Worm (Caenorhabditis elegans) whole organism, young adult: ENCODE data around the gene col-165.

Experiments
- B0035.1 ChIP-seq: sonication (generic microtip); optimal IDR thresholded peaks from 2 replicates; lab custom pipeline; 2016; ENCODE audit warnings: missing genetic modification characterization, mild to moderate bottlenecking, missing compliant biosample characterization, missing genotype, missing genetic modification reagents
- F23B12.7 ChIP-seq: sonication (generic microtip); optimal IDR thresholded peaks from 2 replicates; lab custom pipeline; 2017; ENCODE audit warnings: missing genetic modification characterization, mild to moderate bottlenecking, missing compliant biosample characterization, antibody characterized with exemption, moderate library complexity; ENCODE audit not compliant: insufficient read depth
- F52B5.7 ChIP-seq: sonication (generic microtip); optimal IDR thresholded peaks from 2 replicates; lab custom pipeline; 2016; ENCODE audit warnings: mild to moderate bottlenecking, missing genetic modification characterization, missing compliant biosample characterization
- F55B11.4 ChIP-seq: sonication (generic microtip); optimal IDR thresholded peaks from 2 replicates; lab custom pipeline; 2016; ENCODE audit warnings: missing compliant biosample characterization, missing genetic modification characterization, borderline replicate concordance; ENCODE audit not compliant: insufficient read depth
- K11D2.4 ChIP-seq: fragments of 200-800 bp; sonication (Bioruptor generic); IDR thresholded peaks from 2 replicates; pipeline ENCODE4 v1.3.6; 2022; ENCODE audit warnings: missing genetic modification reagents, missing genetic modification characterization, missing compliant biosample characterization
- T07F8.4 ChIP-seq: sonication (generic microtip); optimal IDR thresholded peaks from 2 replicates; lab custom pipeline; 2016; ENCODE audit warnings: mild to moderate bottlenecking, missing genetic modification characterization, moderate library complexity, missing compliant biosample characterization
- Y53F4B.3 ChIP-seq: fragments of 200-800 bp; sonication (Bioruptor generic); IDR thresholded peaks from 2 replicates; pipeline ENCODE4 v1.3.6; 2022; ENCODE audit warnings: missing genetic modification reagents, missing genetic modification characterization, missing compliant biosample characterization
- Y67H2A.10 ChIP-seq: fragments of 200-800 bp; sonication (Bioruptor generic); conservative IDR thresholded peaks from 2 replicates; pipeline ENCODE4 v1.3.6; 2022; ENCODE audit warnings: missing genetic modification reagents, missing genetic modification characterization, missing compliant biosample characterization
- Y95B8A.8 ChIP-seq: fragments of 200-800 bp; sonication (Bioruptor generic); IDR thresholded peaks from 2 replicates; pipeline ENCODE4 v1.3.6; 2022; ENCODE audit warnings: missing genetic modification reagents, missing genetic modification characterization, missing compliant biosample characterization
- ama-1 ChIP-seq, 3 experiments: fragments of 150-350 bp in 1 of 3; sonication (generic microtip) in 2 of 3; optimal IDR thresholded peaks; 2 replicates each; lab custom pipeline; 2014 to 2018; ENCODE audit warnings: missing biosample characterization in 2 of 3, missing genetic modification characterization in 2 of 3, missing genetic modification reagents in 2 of 3
- atf-7 ChIP-seq: sonication (generic microtip); optimal IDR thresholded peaks from 2 replicates; lab custom pipeline; 2017; ENCODE audit warnings: mild to moderate bottlenecking, missing genetic modification characterization, missing compliant biosample characterization
- attf-5 ChIP-seq: fragments of 200-800 bp; sonication (Bioruptor generic); optimal IDR thresholded peaks from 2 replicates; lab custom pipeline; 2018; ENCODE audit warnings: mild to moderate bottlenecking, missing genetic modification characterization, missing compliant biosample characterization
- bed-1 ChIP-seq: fragments of 200-800 bp; sonication (Bioruptor generic); IDR thresholded peaks from 2 replicates; pipeline ENCODE4 v1.3.6; 2022; ENCODE audit warnings: missing genetic modification reagents, missing genetic modification characterization, missing compliant biosample characterization
- bed-2 ChIP-seq: fragments of 200-800 bp; sonication (Bioruptor generic); IDR thresholded peaks from 2 replicates; pipeline ENCODE4 v1.3.6; 2022; ENCODE audit warnings: missing genetic modification reagents, missing genetic modification characterization, missing compliant biosample characterization
- ceh-100 ChIP-seq: fragments of 200-800 bp; sonication (Bioruptor generic); IDR thresholded peaks from 2 replicates; pipeline ENCODE4 v1.3.6; 2022; ENCODE audit warnings: missing genetic modification reagents, missing genetic modification characterization, missing compliant biosample characterization
- ceh-27 ChIP-seq: fragments of 200-800 bp; sonication (Bioruptor generic); optimal IDR thresholded peaks from 2 replicates; lab custom pipeline; 2018; ENCODE audit warnings: mild to moderate bottlenecking, missing genetic modification characterization, moderate library complexity, missing compliant biosample characterization
- ceh-91 ChIP-seq: fragments of 200-800 bp; sonication (Bioruptor generic); IDR thresholded peaks from 2 replicates; pipeline ENCODE4 v1.3.6; 2022; ENCODE audit warnings: missing genetic modification reagents, missing genetic modification characterization, missing compliant biosample characterization
- chd-7 ChIP-seq: sonication (generic microtip); optimal IDR thresholded peaks from 2 replicates; lab custom pipeline; 2016; ENCODE audit warnings: mild to moderate bottlenecking, missing genetic modification characterization, moderate library complexity, missing compliant biosample characterization
- die-1 ChIP-seq: sonication (generic microtip); optimal IDR thresholded peaks from 2 replicates; lab custom pipeline; 2016; ENCODE audit warnings: missing genotype, mild to moderate bottlenecking, missing genetic modification characterization, missing compliant biosample characterization
- egl-18 ChIP-seq: fragments of 200-800 bp; sonication (Bioruptor generic); IDR thresholded peaks from 2 replicates; pipeline ENCODE4 v1.3.6; 2022; ENCODE audit warnings: missing genetic modification reagents, missing genetic modification characterization, missing compliant biosample characterization
- ekl-4 ChIP-seq: fragments of 200-800 bp; sonication (Bioruptor generic); IDR thresholded peaks from 2 replicates; pipeline ENCODE4 v1.3.6; 2022; ENCODE audit warnings: missing genetic modification reagents, missing genetic modification characterization, missing compliant biosample characterization
- ets-4 ChIP-seq: fragments of 200-800 bp; sonication (Bioruptor generic); optimal IDR thresholded peaks from 2 replicates; lab custom pipeline; 2018; ENCODE audit warnings: mild to moderate bottlenecking, missing genetic modification characterization, missing compliant biosample characterization
- fkh-3 ChIP-seq: sonication (generic microtip); optimal IDR thresholded peaks from 2 replicates; lab custom pipeline; 2016; ENCODE audit warnings: mild to moderate bottlenecking, missing genetic modification characterization, missing compliant biosample characterization
- let-526 ChIP-seq: fragments of 200-800 bp; sonication (Bioruptor generic); IDR thresholded peaks from 2 replicates; pipeline ENCODE4 v1.3.6; 2022; ENCODE audit warnings: missing genetic modification reagents, missing genetic modification characterization, missing compliant biosample characterization
- let-607 ChIP-seq, 2 experiments: fragments of 200-800 bp in 1 of 2; sonication (Bioruptor generic) in 1 of 2; sonication (generic microtip) in 1 of 2; optimal IDR thresholded peaks; 2 replicates each; lab custom pipeline; 2016 to 2018; ENCODE audit warnings: mild to moderate bottlenecking in 2 of 2, missing compliant biosample characterization in 2 of 2, missing genetic modification characterization in 2 of 2, moderate library complexity in 2 of 2, missing genotype in 1 of 2
- lir-1 ChIP-seq: fragments of 200-800 bp; sonication (Bioruptor generic); conservative IDR thresholded peaks from 2 replicates; pipeline ENCODE4 v1.3.6; 2022; ENCODE audit warnings: missing genetic modification reagents, missing genetic modification characterization, missing compliant biosample characterization
- lsy-27 ChIP-seq: sonication (generic microtip); optimal IDR thresholded peaks from 2 replicates; lab custom pipeline; 2017; ENCODE audit warnings: missing genetic modification characterization, mild to moderate bottlenecking, missing compliant biosample characterization, antibody characterized with exemption, missing genotype, borderline replicate concordance; ENCODE audit not compliant: insufficient read depth
- madf-10 ChIP-seq: sonication (generic microtip); optimal IDR thresholded peaks from 2 replicates; lab custom pipeline; 2016; ENCODE audit warnings: mild to moderate bottlenecking, missing genetic modification characterization, missing compliant biosample characterization
- mel-28 ChIP-seq: sonication (generic microtip); optimal IDR thresholded peaks from 2 replicates; lab custom pipeline; 2016; ENCODE audit warnings: borderline replicate concordance, mild to moderate bottlenecking, missing genetic modification characterization, missing compliant biosample characterization
- mes-4 ChIP-seq: sonication (generic microtip); optimal IDR thresholded peaks from 2 replicates; lab custom pipeline; 2016; ENCODE audit warnings: missing genotype, missing genetic modification characterization, missing compliant biosample characterization
- mxl-1 ChIP-seq: sonication (generic microtip); optimal IDR thresholded peaks from 2 replicates; lab custom pipeline; 2016; ENCODE audit warnings: missing genetic modification characterization, missing compliant biosample characterization
- rcor-1 ChIP-seq: fragments of 200-800 bp; sonication (Bioruptor generic); IDR thresholded peaks from 2 replicates; pipeline ENCODE4 v1.3.6; 2022; ENCODE audit warnings: missing genetic modification reagents, missing genetic modification characterization, missing compliant biosample characterization
- rec-8 ChIP-seq, 2 experiments: sonication (generic microtip); optimal IDR thresholded peaks; 2 replicates each; lab custom pipeline; 2016; ENCODE audit warnings: mild to moderate bottlenecking in 2 of 2, missing genetic modification characterization in 2 of 2, missing genetic modification reagents in 2 of 2, missing genotype in 2 of 2, missing biosample characterization in 1 of 2, missing compliant biosample characterization in 1 of 2, moderate library complexity in 1 of 2
- repo-1 ChIP-seq: sonication (generic microtip); optimal IDR thresholded peaks from 2 replicates; lab custom pipeline; 2017; ENCODE audit warnings: mild to moderate bottlenecking, missing genetic modification characterization, missing compliant biosample characterization
- sea-2 ChIP-seq: fragments of 200-800 bp; sonication (Bioruptor generic); IDR thresholded peaks from 2 replicates; pipeline ENCODE4 v1.3.6; 2022; ENCODE audit warnings: missing genetic modification characterization, missing compliant biosample characterization
- snpc-3.4 ChIP-seq: sonication (generic microtip); optimal IDR thresholded peaks from 2 replicates; lab custom pipeline; 2017; ENCODE audit warnings: missing genetic modification characterization, mild to moderate bottlenecking, missing compliant biosample characterization, antibody characterized with exemption, moderate library complexity, missing genotype, missing genetic modification reagents
- snpc-4 ChIP-seq, 5 experiments: fragments of 150-350 bp in 1 of 5; sonication (generic microtip) in 4 of 5; optimal IDR thresholded peaks; 2 replicates each; lab custom pipeline; 2014 to 2018; ENCODE audit warnings: missing genetic modification characterization in 5 of 5, missing biosample characterization in 3 of 5, antibody characterized with exemption in 2 of 5, mild to moderate bottlenecking in 2 of 5, missing compliant biosample characterization in 2 of 5, missing genotype in 2 of 5, moderate library complexity in 2 of 5, missing genetic modification reagents in 1 of 5
- somi-1 ChIP-seq: fragments of 200-800 bp; sonication (Bioruptor generic); optimal IDR thresholded peaks from 2 replicates; lab custom pipeline; 2018; ENCODE audit warnings: mild to moderate bottlenecking, missing genetic modification characterization, missing compliant biosample characterization
- sptf-2 ChIP-seq: fragments of 200-800 bp; sonication (Bioruptor generic); optimal IDR thresholded peaks from 2 replicates; lab custom pipeline; 2018; ENCODE audit warnings: mild to moderate bottlenecking, missing genetic modification characterization, missing compliant biosample characterization
- tbp1 ChIP-seq: fragments of 200-800 bp; sonication (Bioruptor generic); optimal IDR thresholded peaks from 2 replicates; lab custom pipeline; 2018; ENCODE audit warnings: mild to moderate bottlenecking, missing genetic modification characterization, missing compliant biosample characterization
- tbx-9 ChIP-seq: sonication (generic microtip); optimal IDR thresholded peaks from 2 replicates; lab custom pipeline; 2016; ENCODE audit warnings: borderline replicate concordance, missing genetic modification characterization, inconsistent platforms, missing compliant biosample characterization
- tlf-1 ChIP-seq: fragments of 200-800 bp; sonication (Bioruptor generic); optimal IDR thresholded peaks from 2 replicates; lab custom pipeline; 2018; ENCODE audit warnings: mild to moderate bottlenecking, missing genetic modification characterization, missing compliant biosample characterization
- unc-130 ChIP-seq: sonication (generic microtip); optimal IDR thresholded peaks from 2 replicates; lab custom pipeline; 2016; ENCODE audit warnings: missing genetic modification reagents, missing genetic modification characterization, missing compliant biosample characterization
- zim-3 ChIP-seq: sonication (generic microtip); optimal IDR thresholded peaks from 2 replicates; lab custom pipeline; 2017; ENCODE audit warnings: mild to moderate bottlenecking, missing genetic modification characterization, moderate library complexity, missing compliant biosample characterization
- ztf-18 ChIP-seq: sonication (generic microtip); optimal IDR thresholded peaks from 2 replicates; lab custom pipeline; 2016; ENCODE audit warnings: missing genotype, mild to moderate bottlenecking, missing genetic modification characterization, missing compliant biosample characterization
- ztf-28 ChIP-seq: fragments of 200-800 bp; sonication (Bioruptor generic); IDR thresholded peaks from 2 replicates; pipeline ENCODE4 v1.3.6; 2022; ENCODE audit warnings: missing genetic modification reagents, missing genetic modification characterization, missing compliant biosample characterization

col-165 gene

DNA sequence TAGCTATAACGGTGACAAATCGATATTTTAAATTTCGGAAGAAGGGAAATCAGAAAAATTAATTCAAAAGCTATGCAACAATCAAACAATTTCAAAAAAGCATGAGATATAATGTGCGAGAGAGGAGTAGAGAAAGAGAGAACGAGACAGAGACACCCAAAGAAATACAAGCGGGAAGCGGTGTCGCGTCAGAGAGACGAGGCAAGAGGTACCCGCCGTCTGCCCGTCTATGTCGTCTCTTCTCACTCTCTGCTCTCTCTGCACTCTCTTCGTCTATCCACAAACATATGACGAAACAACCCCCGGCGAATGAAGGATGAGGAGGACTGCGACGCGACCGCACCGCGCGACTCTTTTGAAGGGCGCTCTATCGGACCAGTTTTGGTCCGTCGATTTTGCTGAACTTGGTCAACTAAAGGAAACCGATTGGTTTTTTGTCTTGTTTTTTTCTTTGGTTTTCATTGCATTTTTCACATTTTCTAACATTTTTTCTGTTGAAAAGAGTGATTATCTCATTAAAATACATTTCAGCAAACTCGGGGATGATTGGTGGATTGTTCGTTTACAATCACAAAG, 35.5 kb downstream of the col-165 start, which contains the start of gene dpy-23 (continued):
- TF ChIP-seq lsy-27 (no peak), mes-4 (no peak), chd-7 (tag; lab: Kevin White, UChicago) (peak; percentile 82), attf-5 (GFP tag; lab: Kevin White, UChicago) (peak; percentile 93), ets-4 (GFP tag; lab: Kevin White, UChicago) (peak; percentile 64), die-1 (peak; percentile 16), let-526 (GFP tag; lab: Robert Waterston, UW) (peak; percentile 54; the same call in 1 of the 2 replicates), mel-28 (tag; lab: Kevin White, UChicago) (no peak), sea-2 (GFP tag; lab: Robert Waterston, UW) (no peak), lir-1 (GFP tag; lab: Robert Waterston, UW) (peak; percentile 71; the same call in 1 of the 2 replicates), ceh-91 (GFP tag; lab: Robert Waterston, UW) (no peak), somi-1 (GFP tag; lab: Kevin White, UChicago) (peak; percentile 86), tbx-9 (tag; lab: Kevin White, UChicago) (no peak), F23B12.7 (tag; lab: Kevin White, UChicago) (peak; percentile 70), rec-8 (tag; optimal IDR thresholded peaks at IDR 0.05; lab: Kevin White, UChicago) (no peak), unc-130 (GFP tag; lab: Kevin White, UChicago) (no peak), bed-1 (GFP tag; lab: Robert Waterston, UW) (no peak), snpc-4 (GFP tag; optimal IDR thresholded peaks at IDR 0.05; lab: Kevin White, UChicago) (peak; percentile 42), snpc-4 (tag; optimal IDR thresholded peaks at IDR 0.05; lab: Kevin White, UChicago) (peak; percentile 2 to 55 (median 53)), bed-2 (GFP tag; lab: Robert Waterston, UW) (peak; percentile 80; the same call in 1 of the 2 replicates), K11D2.4 (peak; percentile 82), let-607 (tag; optimal IDR thresholded peaks at IDR 0.05; lab: Kevin White, UChicago) (peak in 1 of 2 experiments; percentile 59), ekl-4 (GFP tag; lab: Robert Waterston, UW) (peak; percentile 55), ztf-18 (peak; percentile 19), F52B5.7 (tag; lab: Kevin White, UChicago) (peak; percentile 4), Y67H2A.10 (GFP tag; lab: Robert Waterston, UW) (peak; percentile 64), madf-10 (peak; percentile 96), ztf-28 (GFP tag; lab: Robert Waterston, UW) (no peak), T07F8.4 (no peak), fkh-3 (tag; lab: Kevin White, UChicago) (no peak), repo-1 (tag; lab: Kevin White, UChicago) (no peak), sptf-2 (GFP tag; lab: Kevin White, UChicago) (no peak), zim-3 (no peak), Y53F4B.3 (GFP tag; lab: Robert Waterston, UW) (no peak), Y95B8A.8 (GFP tag; lab: Robert Waterston, UW) (0 out of 2 replicates have a peak, but pooled peaks have one; percentile 19), tbp1 (GFP tag; lab: Kevin White, UChicago) (peak; percentile 49), F55B11.4 (tag; lab: Kevin White, UChicago) (no peak), atf-7 (tag; lab: Kevin White, UChicago) (peak; percentile 72), ceh-27 (GFP tag; lab: Kevin White, UChicago) (peak; percentile 95), snpc-3.4 (no peak), mxl-1 (no peak), ceh-100 (GFP tag; lab: Robert Waterston, UW) (no peak), egl-18 (GFP tag; lab: Robert Waterston, UW) (no peak), ama-1 (optimal IDR thresholded peaks at IDR 0.05; lab: Kevin White, UChicago) (no peak), ama-1 (GFP tag; optimal IDR thresholded peaks at IDR 0.05; lab: Kevin White, UChicago) (no peak), B0035.1 (tag; lab: Kevin White, UChicago) (peak; percentile 12), rcor-1 (GFP tag; lab: Robert Waterston, UW) (peak; percentile 61), tlf-1 (GFP tag; lab: Kevin White, UChicago) (peak; percentile 38)
